In the genomic region with DNA sequence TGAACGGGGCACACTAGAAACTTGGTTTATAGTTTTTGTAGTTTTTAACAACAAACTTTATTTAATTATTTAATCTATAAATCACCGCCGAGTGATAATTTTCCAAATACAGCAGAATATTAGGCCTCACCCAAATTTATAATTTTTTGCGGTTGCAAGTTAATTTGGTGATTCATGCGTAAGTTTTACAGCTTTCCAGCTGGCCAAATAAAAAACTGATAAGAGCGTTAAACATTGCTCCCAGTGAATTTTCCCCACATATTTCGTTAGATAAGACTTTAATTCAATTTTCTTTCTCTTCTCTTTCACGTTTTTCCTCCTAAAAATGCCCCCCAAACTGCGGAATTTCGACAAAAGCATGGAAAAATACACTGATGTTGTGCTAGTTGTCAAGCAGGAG, we compare ENCODE assay signal across 2 worm cellular contexts.
TF ChIP-seq lines count a peak whose summit lies in the region.

bath-47 (plus strand) TSS at position 305 of the 400 bp plus-strand sequence.

TF ChIP-seq in whole organism, L2 larva, 48 proteins besides CTCF, POLR2A, EP300 and RAD21:
- TF ChIP-seq nhr-77 (tag; optimal IDR thresholded peaks at IDR 0.05; lab: Kevin White, UChicago) (no peak), C34F6.9 (tag; optimal IDR thresholded peaks at IDR 0.05; lab: Kevin White, UChicago) (no peak), ZK546.5 (tag; optimal IDR thresholded peaks at IDR 0.05; lab: Kevin White, UChicago) (no peak), fos-1 (tag; optimal IDR thresholded peaks at IDR 0.05; lab: Kevin White, UChicago) (peak; percentile 67), nhr-25 (tag; optimal IDR thresholded peaks at IDR 0.05; lab: Kevin White, UChicago) (no peak)

TF ChIP-seq in whole organism, L3 larva, 47 proteins besides CTCF, POLR2A, EP300 and RAD21:
- TF ChIP-seq elt-2 (tag; optimal IDR thresholded peaks at IDR 0.05; lab: Kevin White, UChicago) (peak; percentile 59), pqm-1 (tag; optimal IDR thresholded peaks at IDR 0.05; lab: Kevin White, UChicago) (peak; percentile 36), ztf-11 (tag; optimal IDR thresholded peaks at IDR 0.05; lab: Kevin White, UChicago) (no peak)

Comparison
In these comparisons a context has a peak if more than half of its experiments do, and no peak if none do; other contexts are left out.
1. Of the 25 proteins assayed by ChIP-seq in both whole organism, L2 larva and whole organism, L3 larva: peak only in whole organism, L2 larva: fos-1; only in whole organism, L3 larva: none; in both: none; in neither: 24.